Fruit fly (Drosophila melanogaster): ENCODE measurements around the gene Mical.

Mical gene

DNA sequence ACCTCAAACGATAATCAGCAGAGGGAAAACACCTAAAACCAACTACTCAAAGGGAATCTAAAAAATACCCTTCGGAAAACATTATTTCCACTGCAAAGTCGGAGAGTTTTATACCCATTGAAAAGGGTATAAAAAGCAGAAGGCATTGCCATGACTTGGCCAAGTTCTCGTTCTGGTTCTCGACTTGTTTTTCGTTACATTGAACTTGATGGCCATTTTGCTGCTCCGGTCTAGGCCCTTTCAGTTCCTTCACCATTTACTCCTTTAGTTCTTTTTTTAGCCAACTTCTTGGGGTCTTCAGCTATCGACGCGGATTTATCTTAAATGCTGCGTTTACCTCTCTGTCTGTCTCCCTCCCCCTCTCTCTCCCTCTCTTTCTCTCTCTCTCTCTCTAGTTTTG, 82.8 kb downstream of the Mical start:
- TF ChIP-seq CG17801 (GFP tag; optimal IDR thresholded peaks at IDR 0.05; ENCODE audit: partially characterized antibody) = no peak

DNA sequence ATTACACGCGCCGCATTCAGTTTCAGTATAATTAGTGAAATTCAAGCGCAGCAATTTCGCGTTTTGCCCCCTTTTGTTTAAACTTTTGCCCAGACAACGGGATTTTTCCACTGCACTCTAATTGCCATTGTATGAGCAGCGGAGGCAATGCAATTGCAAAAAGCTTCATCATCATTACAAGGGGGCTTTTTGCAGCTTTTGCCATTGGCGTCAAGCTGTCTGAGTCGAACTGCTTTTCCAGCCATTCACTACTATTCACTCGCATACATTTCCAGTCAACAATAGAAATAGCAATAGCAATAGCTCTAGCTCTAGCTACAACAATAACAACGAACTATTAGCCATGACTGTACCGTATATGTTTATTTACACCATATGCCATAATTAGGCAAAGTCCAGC, 85.5 kb downstream of the Mical start:
- TF ChIP-seq CG17801 (GFP tag; optimal IDR thresholded peaks at IDR 0.05; ENCODE audit: partially characterized antibody) = no peak

DNA sequence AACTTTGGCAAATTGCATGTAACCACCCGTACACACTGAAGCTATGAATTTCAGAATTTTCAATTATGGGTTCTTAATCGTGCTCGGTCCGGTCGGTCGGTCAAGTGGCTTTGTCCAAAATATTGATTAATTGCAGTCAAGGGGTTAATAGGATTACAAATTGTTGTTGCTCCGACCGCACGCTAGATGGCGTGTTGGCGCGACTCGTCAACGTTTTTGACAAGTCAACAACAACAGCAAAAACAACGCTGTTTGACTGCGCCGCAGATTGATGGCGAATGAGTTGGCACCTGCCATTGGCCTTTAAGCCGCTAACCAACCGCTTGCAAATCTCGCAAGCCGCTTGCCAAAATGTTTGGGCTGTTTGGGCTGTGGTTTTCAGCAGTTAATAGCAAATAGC, 86.0 kb downstream of the Mical start:
- no peak for TF ChIP-seq CG17801 (GFP tag; optimal IDR thresholded peaks at IDR 0.05; ENCODE audit: partially characterized antibody)

DNA sequence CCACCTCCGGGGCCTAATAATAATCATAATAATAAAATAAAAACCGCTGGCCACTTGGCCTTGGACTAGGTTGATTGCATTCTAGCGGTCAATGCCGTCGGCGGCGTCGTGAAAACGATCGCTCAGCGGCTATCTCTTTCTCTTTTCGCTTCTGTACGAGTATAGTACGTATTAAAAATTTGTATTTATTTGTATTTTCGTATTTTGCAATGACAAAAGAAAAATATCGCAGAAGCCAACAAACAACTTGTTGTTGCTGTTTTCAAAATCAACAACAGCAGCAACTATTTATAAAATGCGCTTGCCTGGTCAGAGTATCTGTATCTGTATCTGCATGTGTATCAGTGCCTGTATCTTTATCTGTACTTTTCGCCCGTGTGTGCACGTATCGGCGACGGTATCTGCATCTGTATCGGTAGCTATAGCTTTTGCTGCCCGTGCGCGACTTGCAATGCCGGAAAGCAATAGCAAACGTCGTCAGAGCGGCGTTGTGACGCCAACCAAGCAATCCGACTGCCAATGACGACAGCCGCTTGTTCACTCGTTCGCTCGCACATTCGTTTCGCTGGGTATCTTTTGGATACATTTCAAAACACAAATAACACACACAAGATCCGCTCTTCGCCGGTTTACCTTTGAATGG, 87.9 kb downstream of the Mical start:
- TF ChIP-seq CG17801 (GFP tag; optimal IDR thresholded peaks at IDR 0.05; ENCODE audit: partially characterized antibody) = peak; percentile 42

- TF ChIP-seq CG17801 (GFP tag; optimal IDR thresholded peaks at IDR 0.05; ENCODE audit: partially characterized antibody) = no peak
Observed at dm6 chr3R:9952669-9953277, 89.9 kb downstream of the Mical start.

dm6 chr3R:9951679-9952078, 91.0 kb downstream of the Mical start:
- no peak for TF ChIP-seq CG17801 (GFP tag; optimal IDR thresholded peaks at IDR 0.05; ENCODE audit: partially characterized antibody)

Measured in ovary, adult (tissue).